Worm (Caenorhabditis elegans): ENCODE measurements around the gene C01G10.14.

- TF ChIP-seq ceh-82 (tag; optimal IDR thresholded peaks at IDR 0.05), result no peak
- no peak for TF ChIP-seq ama-1 (optimal IDR thresholded peaks at IDR 0.05)
- TF ChIP-seq aha-1 (tag; optimal IDR thresholded peaks at IDR 0.05), result no peak
- no peak for TF ChIP-seq pax-3 (tag; optimal IDR thresholded peaks at IDR 0.05)
These were observed 13.8 kb upstream of the C01G10.14 start, which contains the start of gene flor-1 for ce11 chrV:15119517-15119916.
